Worm (Caenorhabditis elegans): ENCODE data around the gene vha-6.

- no peak for TF ChIP-seq ztf-11 (tag; optimal IDR thresholded peaks at IDR 0.05)
- no peak for TF ChIP-seq zfp-3 (GFP tag; conservative IDR thresholded peaks at IDR 0.05)
- no peak for TF ChIP-seq ces-1 (GFP tag; optimal IDR thresholded peaks at IDR 0.05)
- no peak for TF ChIP-seq ama-1 (optimal IDR thresholded peaks at IDR 0.05)
- TF ChIP-seq nhr-6 (tag; optimal IDR thresholded peaks at IDR 0.05): no peak
- no peak for TF ChIP-seq dpl-1 (GFP tag; optimal IDR thresholded peaks at IDR 0.05)
Measured at ce11 chrII:11409678-11410133, 28.5 kb downstream of the vha-6 start, which contains the start of gene C05D12.7.

Measured in whole organism, L4 larva.